Fruit fly (Drosophila melanogaster): ENCODE measurements around the gene CG10853.

CG10853 gene

dm6 chr3L:3965102-3965501, 17.4 kb downstream of the CG10853 start:
- no peak for TF ChIP-seq wdn (GFP tag; IDR thresholded peaks at IDR 0.05)
- no peak for TF ChIP-seq unpg (GFP tag; optimal IDR thresholded peaks at IDR 0.05)
- no peak for TF ChIP-seq cg (GFP tag; optimal IDR thresholded peaks at IDR 0.05)
- TF ChIP-seq CG7987 (GFP tag; optimal IDR thresholded peaks at IDR 0.05): no peak
- TF ChIP-seq ewg (GFP tag; optimal IDR thresholded peaks at IDR 0.05): peak; percentile 80
- TF ChIP-seq CG18011 (GFP tag; optimal IDR thresholded peaks at IDR 0.05): no peak
- peak in 1 of 2 experiments; percentile 90 for TF ChIP-seq Pdp1 (GFP tag; optimal IDR thresholded peaks at IDR 0.05)
- TF ChIP-seq run (tag; optimal IDR thresholded peaks at IDR 0.05): no peak
- no peak for TF ChIP-seq Bteb2 (GFP tag; optimal IDR thresholded peaks at IDR 0.05)
- TF ChIP-seq nerfin-1 (tag; optimal IDR thresholded peaks at IDR 0.05): peak; percentile 6
- peak; percentile 58 for TF ChIP-seq abd-A (tag; optimal IDR thresholded peaks at IDR 0.05)
- TF ChIP-seq Lpt (GFP tag; optimal IDR thresholded peaks at IDR 0.05): no peak
- no peak for TF ChIP-seq dpn (GFP tag; optimal IDR thresholded peaks at IDR 0.05)
- no peak for TF ChIP-seq CG11723 (GFP tag; optimal IDR thresholded peaks at IDR 0.05)
- TF ChIP-seq kah (GFP tag; optimal IDR thresholded peaks at IDR 0.05): peak; percentile 18
- no peak for TF ChIP-seq Ada2b (GFP tag; IDR thresholded peaks at IDR 0.05)
- no peak for TF ChIP-seq dan (GFP tag; IDR thresholded peaks at IDR 0.05)
- no peak for TF ChIP-seq CG7963 (GFP tag; IDR thresholded peaks at IDR 0.05; ENCODE audit: partially characterized antibody)
- peak; percentile 45 for TF ChIP-seq pros (GFP tag; optimal IDR thresholded peaks at IDR 0.05)
- TF ChIP-seq shn (GFP tag; optimal IDR thresholded peaks at IDR 0.05): no peak
- TF ChIP-seq scrt (GFP tag; optimal IDR thresholded peaks at IDR 0.05): peak; percentile 100
- no peak for TF ChIP-seq Dad (GFP tag; optimal IDR thresholded peaks at IDR 0.05)
- no peak for TF ChIP-seq peb (GFP tag; IDR thresholded peaks at IDR 0.05)
- 0 out of 4 replicates have a peak, but pooled peaks have one; percentile 31 for TF ChIP-seq chinmo (GFP tag; IDR thresholded peaks at IDR 0.05; ENCODE audit: partially characterized antibody)
- TF ChIP-seq Deaf1 (tag; optimal IDR thresholded peaks at IDR 0.05): peak; percentile 19
- TF ChIP-seq CG17829 (tag; optimal IDR thresholded peaks at IDR 0.05): no peak
- TF ChIP-seq Lim3 (GFP tag; IDR thresholded peaks at IDR 0.05): no peak
- TF ChIP-seq Trl (optimal IDR thresholded peaks at IDR 0.05): peak in 1 of 2 experiments; percentile 15
- no peak for TF ChIP-seq Trl (GFP tag; optimal IDR thresholded peaks at IDR 0.05)
- TF ChIP-seq Dek (tag; optimal IDR thresholded peaks at IDR 0.05): no peak
- no peak for TF ChIP-seq Asciz (GFP tag; optimal IDR thresholded peaks at IDR 0.05)
- no peak for TF ChIP-seq GATAe (GFP tag; conservative IDR thresholded peaks at IDR 0.05)
- no peak for TF ChIP-seq Nf-YC (tag; optimal IDR thresholded peaks at IDR 0.05)
- TF ChIP-seq z (GFP tag; IDR thresholded peaks at IDR 0.05): 0 out of 3 replicates have a peak, but pooled peaks have one; percentile 5
- TF ChIP-seq CG1792 (GFP tag; optimal IDR thresholded peaks at IDR 0.05): no peak
- peak; percentile 31 for TF ChIP-seq CG12155 (GFP tag; optimal IDR thresholded peaks at IDR 0.05)
- TF ChIP-seq HmgZ (tag; optimal IDR thresholded peaks at IDR 0.05): no peak
- peak; percentile 72 for TF ChIP-seq sqz (GFP tag; optimal IDR thresholded peaks at IDR 0.05)
- TF ChIP-seq CG13894 (tag; optimal IDR thresholded peaks at IDR 0.05): peak; percentile 15
- no peak for TF ChIP-seq chn (GFP tag; optimal IDR thresholded peaks at IDR 0.05)
- TF ChIP-seq CG10543 (GFP tag; optimal IDR thresholded peaks at IDR 0.05): no peak
- no peak for TF ChIP-seq CG12769 (tag; optimal IDR thresholded peaks at IDR 0.05)
- TF ChIP-seq dimm (GFP tag; IDR thresholded peaks at IDR 0.05): no peak
- no peak for TF ChIP-seq Hr3 (GFP tag; optimal IDR thresholded peaks at IDR 0.05)
- no peak for TF ChIP-seq Tbp (GFP tag; optimal IDR thresholded peaks at IDR 0.05)
- no peak for TF ChIP-seq HHEX (GFP tag; optimal IDR thresholded peaks at IDR 0.05)
- no peak for TF ChIP-seq Usf (GFP tag; optimal IDR thresholded peaks at IDR 0.05)
- no peak for TF ChIP-seq prd (optimal IDR thresholded peaks at IDR 0.05)
- TF ChIP-seq prd (GFP tag; IDR thresholded peaks at IDR 0.05): no peak
- TF ChIP-seq tgo (GFP tag; IDR thresholded peaks at IDR 0.05): no peak
